Fruit fly (Drosophila melanogaster): Measurements from ENCODE around the gene Ugt37E1.

Gene Ugt37E1

DNA sequence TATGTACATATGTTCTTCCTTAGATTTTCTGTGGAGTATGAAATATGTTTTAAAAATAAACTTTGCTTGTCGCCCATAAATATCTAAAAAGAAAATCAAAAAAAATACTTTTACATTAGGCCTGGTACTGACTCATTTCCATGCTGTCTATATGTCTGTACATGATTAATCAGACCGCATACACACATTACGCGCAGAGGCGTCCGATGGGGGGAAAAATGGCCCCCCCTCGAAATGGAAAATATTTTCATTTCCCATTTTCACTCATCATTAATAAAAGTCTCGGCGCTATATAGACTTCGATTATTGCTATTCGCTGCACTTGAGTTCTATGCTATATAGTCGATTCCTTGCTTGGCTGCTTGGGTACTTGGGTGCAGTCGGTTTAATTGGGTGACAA is 34.5 kb upstream of the Ugt37E1 start:
- TF ChIP-seq Smox (GFP tag; optimal IDR thresholded peaks at IDR 0.05) (no peak), eg (GFP tag; IDR thresholded peaks at IDR 0.05) (0 out of 3 replicates have a peak, but pooled peaks have one; percentile 12), svp (GFP tag) (peak; percentile 49)

DNA sequence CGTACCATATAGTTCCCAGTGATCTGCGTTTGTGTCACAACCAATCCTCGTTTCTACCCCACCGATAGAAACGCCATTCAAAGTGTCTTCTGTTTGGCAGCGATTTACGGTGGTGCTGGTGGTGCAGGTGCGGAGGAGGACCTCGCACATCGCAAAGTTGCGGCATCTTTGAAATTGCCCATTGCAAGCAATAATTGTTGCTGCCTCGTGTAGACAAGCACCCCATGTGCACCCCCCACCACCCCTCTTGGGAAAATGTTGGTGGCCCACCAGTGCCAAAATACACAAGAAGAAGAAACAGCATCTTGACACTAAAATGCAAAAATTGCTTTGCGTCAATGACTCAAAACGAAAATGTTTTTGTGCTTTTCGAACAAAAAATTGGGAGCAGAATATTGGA is 31.9 kb upstream of the Ugt37E1 start:
- TF ChIP-seq CG4318 (GFP tag; optimal IDR thresholded peaks at IDR 0.05) (no peak), Sox14 (GFP tag; optimal IDR thresholded peaks at IDR 0.05) (no peak), Blimp-1 (GFP tag; optimal IDR thresholded peaks at IDR 0.05) (no peak), salr (GFP tag; optimal IDR thresholded peaks at IDR 0.05) (no peak), Ets21C (GFP tag; optimal IDR thresholded peaks at IDR 0.05) (no peak), CG6792 (GFP tag; optimal IDR thresholded peaks at IDR 0.05) (no peak), CG7368 (GFP tag; optimal IDR thresholded peaks at IDR 0.05) (no peak), Eip93F (GFP tag; optimal IDR thresholded peaks at IDR 0.05) (no peak), esn (GFP tag; optimal IDR thresholded peaks at IDR 0.05) (no peak), Eip78C (GFP tag) (no peak), fd85E (GFP tag; optimal IDR thresholded peaks at IDR 0.05) (no peak), CG34406 (GFP tag; optimal IDR thresholded peaks at IDR 0.05) (no peak), CG3032 (tag; optimal IDR thresholded peaks at IDR 0.05) (no peak), CG8319 (GFP tag; optimal IDR thresholded peaks at IDR 0.05) (no peak), Hr39 (GFP tag; optimal IDR thresholded peaks at IDR 0.05) (no peak), CG10669 (GFP tag; optimal IDR thresholded peaks at IDR 0.05) (no peak), svp (GFP tag) (no peak), CG6276 (GFP tag; optimal IDR thresholded peaks at IDR 0.05) (no peak)

DNA sequence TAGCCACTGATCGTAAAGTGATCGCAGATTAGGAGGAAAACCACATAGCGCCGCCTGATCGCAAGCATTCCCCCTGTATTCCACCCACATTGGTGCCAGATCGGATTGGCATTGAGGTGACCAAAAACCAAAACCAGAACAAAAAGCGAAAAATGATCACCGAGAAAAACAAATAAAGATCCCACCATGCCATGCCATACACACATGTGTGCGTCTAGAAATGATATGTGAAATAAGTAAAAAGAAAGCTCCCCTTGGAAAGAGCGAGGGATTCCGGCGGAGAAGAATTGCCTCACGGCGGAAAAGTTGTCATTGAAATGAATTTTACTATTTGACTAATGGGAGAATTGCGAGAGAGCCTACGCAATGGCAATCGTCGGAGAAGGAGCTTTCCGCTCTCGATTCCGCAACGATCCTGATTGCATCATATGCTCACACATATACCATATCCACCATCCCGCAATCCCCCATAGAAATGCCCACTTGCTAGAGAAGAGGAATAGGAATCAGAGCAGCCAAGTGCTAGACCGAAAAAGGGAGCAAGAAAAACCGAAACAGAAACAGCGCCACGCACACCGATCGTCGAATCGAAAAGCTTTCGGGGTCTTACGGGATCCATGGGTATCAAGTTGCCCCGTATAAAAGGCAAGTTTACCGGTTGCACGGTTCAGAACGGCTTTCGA is 30.2 kb upstream of the Ugt37E1 start, which contains the start of gene Mhc:
Gene Mhc, plus strand, starts transcription at position 497 of the 683 bp plus-strand sequence.
- no peak for TF ChIP-seq CG8119 (GFP tag; IDR thresholded peaks at IDR 0.05)
- no peak for TF ChIP-seq CG8632 (GFP tag; optimal IDR thresholded peaks at IDR 0.05)
- no peak for TF ChIP-seq achi (GFP tag; optimal IDR thresholded peaks at IDR 0.05)
- TF ChIP-seq fd59A (GFP tag; optimal IDR thresholded peaks at IDR 0.05), result no peak
- no peak for TF ChIP-seq Ets96B (tag; optimal IDR thresholded peaks at IDR 0.05)
- TF ChIP-seq Blimp-1 (GFP tag; optimal IDR thresholded peaks at IDR 0.05), result no peak
- no peak for TF ChIP-seq Hr39 (GFP tag; optimal IDR thresholded peaks at IDR 0.05)
- no peak for TF ChIP-seq Lpt (GFP tag; optimal IDR thresholded peaks at IDR 0.05)
- no peak for TF ChIP-seq Eip75B (GFP tag; optimal IDR thresholded peaks at IDR 0.05)

DNA sequence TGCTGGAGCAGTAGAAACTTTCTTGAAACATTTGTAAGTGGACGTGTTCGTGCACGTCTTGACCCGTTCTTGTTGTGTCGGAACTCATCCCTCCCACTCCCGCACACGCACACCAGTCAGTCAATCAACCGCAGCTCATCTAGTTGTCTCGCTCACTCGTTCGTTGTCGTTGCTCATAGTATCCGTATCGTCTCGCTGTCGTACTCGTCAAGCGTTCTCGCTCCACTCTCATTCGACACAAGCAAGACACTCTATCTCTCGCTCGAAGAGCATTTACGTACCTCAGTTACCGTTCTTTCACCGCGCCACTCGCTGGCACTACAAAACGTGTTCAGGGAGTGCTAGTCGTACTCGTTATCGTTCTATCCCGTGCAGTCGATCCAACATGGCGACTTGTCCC is 8.8 kb upstream of the Ugt37E1 start:
- TF ChIP-seq achi (GFP tag; optimal IDR thresholded peaks at IDR 0.05) (no peak), CG11294 (GFP tag; IDR thresholded peaks at IDR 0.05) (no peak), vri (GFP tag; optimal IDR thresholded peaks at IDR 0.05) (no peak), Eip75B (GFP tag; optimal IDR thresholded peaks at IDR 0.05) (no peak), svp (GFP tag) (no peak), OdsH (GFP tag; optimal IDR thresholded peaks at IDR 0.05) (no peak), CG9139 (GFP tag; optimal IDR thresholded peaks at IDR 0.05) (no peak), Hr39 (GFP tag; optimal IDR thresholded peaks at IDR 0.05) (no peak), esn (GFP tag; optimal IDR thresholded peaks at IDR 0.05) (no peak), CG6854 (GFP tag; optimal IDR thresholded peaks at IDR 0.05) (no peak), CG11762 (GFP tag; optimal IDR thresholded peaks at IDR 0.05; ENCODE audit: insufficient read depth) (no peak), Sox102F (GFP tag; optimal IDR thresholded peaks at IDR 0.05) (no peak), Blimp-1 (GFP tag; optimal IDR thresholded peaks at IDR 0.05) (no peak), CG3032 (tag; optimal IDR thresholded peaks at IDR 0.05) (no peak)

DNA sequence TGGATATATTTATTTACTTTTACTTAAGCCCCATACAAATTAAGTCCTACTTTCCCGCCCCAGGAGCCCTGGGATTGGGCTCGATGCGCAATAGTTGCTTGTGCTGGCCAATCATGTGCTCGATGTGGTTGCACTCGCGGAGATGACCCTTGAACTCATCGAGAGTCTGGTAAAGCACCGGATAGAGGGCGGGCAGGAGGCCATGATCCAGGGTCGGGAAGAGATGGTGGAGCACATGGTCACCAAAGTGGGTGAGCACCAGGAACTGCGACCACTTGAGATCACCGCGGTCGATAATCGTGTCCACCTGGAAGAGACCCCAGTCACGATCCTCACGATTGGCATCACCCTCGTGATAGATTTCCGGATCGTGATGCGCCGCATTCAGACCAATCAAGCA is 7.5 kb upstream of the Ugt37E1 start:
- TF ChIP-seq fd59A (GFP tag; optimal IDR thresholded peaks at IDR 0.05) (no peak), svp (GFP tag) (peak; percentile 53)

All from whole organism, prepupa.